Worm (Caenorhabditis elegans) whole organism, L4 larva: ENCODE results near the gene ZK856.14.
A peak's percentile ranks its signal among the peaks of the same experiment; 100 is the strongest.

Experiments
- F49E8.2 ChIP-seq: sonication (generic microtip); optimal IDR thresholded peaks from 2 replicates; lab custom pipeline; 2016; ENCODE audit warnings: missing compliant biosample characterization, mild to moderate bottlenecking, missing genetic modification characterization, borderline replicate concordance
- R02D3.7 ChIP-seq: fragments of 150-350 bp; sonication (generic microtip); optimal IDR thresholded peaks from 3 replicates; lab custom pipeline; 2014; ENCODE audit warnings: missing biosample characterization, missing genetic modification characterization
- Y48G9A.11 ChIP-seq: fragments of 200-800 bp; sonication (Bioruptor generic); IDR thresholded peaks from 2 replicates; pipeline ENCODE4 v1.3.6; 2022; ENCODE audit warnings: missing genetic modification reagents, missing genetic modification characterization, missing compliant biosample characterization
- ama-1 ChIP-seq: fragments of 150-350 bp; optimal IDR thresholded peaks from 2 replicates; lab custom pipeline; 2014; ENCODE audit warnings: inconsistent platforms, mixed read lengths
- ceh-32 ChIP-seq: sonication (generic microtip); optimal IDR thresholded peaks from 2 replicates; lab custom pipeline; 2016; ENCODE audit warnings: mild to moderate bottlenecking, missing genetic modification characterization, missing compliant biosample characterization; ENCODE audit not compliant: poor library complexity
- hlh-30 ChIP-seq: sonication (generic microtip); optimal IDR thresholded peaks from 2 replicates; lab custom pipeline; 2017; ENCODE audit warnings: antibody characterized with exemption, mild to moderate bottlenecking, missing genetic modification characterization, missing compliant biosample characterization; ENCODE audit not compliant: insufficient read depth
- jun-1 ChIP-seq: fragments of 150-350 bp; optimal IDR thresholded peaks from 2 replicates; lab custom pipeline; 2014; ENCODE audit warnings: missing biosample characterization, missing genetic modification reagents, missing genetic modification characterization
- nhr-6 ChIP-seq: fragments of 150-350 bp; optimal IDR thresholded peaks from 2 replicates; lab custom pipeline; 2014; ENCODE audit warnings: missing biosample characterization, missing genetic modification characterization
- nhr-77 ChIP-seq: fragments of 150-350 bp; optimal IDR thresholded peaks from 2 replicates; lab custom pipeline; 2014; ENCODE audit warnings: missing biosample characterization, missing genetic modification characterization
- snpc-4 ChIP-seq: fragments of 150-350 bp; optimal IDR thresholded peaks from 2 replicates; lab custom pipeline; 2014; ENCODE audit warnings: missing biosample characterization, missing genetic modification characterization
- unc-130 ChIP-seq: sonication (generic microtip); optimal IDR thresholded peaks from 2 replicates; lab custom pipeline; 2016; ENCODE audit warnings: missing genetic modification reagents, missing genetic modification characterization, missing compliant biosample characterization

DNA sequence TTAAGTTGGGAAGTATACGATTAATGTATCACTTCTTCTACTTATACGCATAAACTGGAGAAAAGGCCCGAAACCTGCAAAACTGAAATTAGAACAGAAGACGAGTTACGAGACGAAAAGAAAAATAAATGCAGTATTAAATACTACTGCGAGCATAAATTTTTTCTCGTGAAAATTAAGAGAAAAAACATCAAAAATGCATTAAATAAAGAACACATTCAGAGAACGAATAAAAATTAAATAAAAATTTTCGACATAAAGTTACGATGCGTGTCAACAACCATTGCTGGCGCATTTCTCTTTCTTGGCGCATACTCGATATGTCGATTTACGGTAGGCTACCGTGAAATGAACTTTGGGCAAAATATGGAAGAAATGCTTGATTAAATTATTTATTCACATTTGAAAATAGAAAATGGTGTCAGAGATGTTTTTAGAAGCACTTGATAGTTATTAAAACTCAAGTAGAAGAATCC, 11.9 kb upstream of the ZK856.14 start, which contains the start of the genes ZK856.19 and ZK856.11:
- TF ChIP-seq Y48G9A.11 (GFP tag; lab: Robert Waterston, UW): no peak
- peak; percentile 13 for TF ChIP-seq R02D3.7 (tag; lab: Kevin White, UChicago)
- no peak for TF ChIP-seq jun-1 (tag; lab: Kevin White, UChicago)
- TF ChIP-seq hlh-30: peak; percentile 24
- peak; percentile 59 for TF ChIP-seq nhr-6
- no peak for TF ChIP-seq F49E8.2 (tag; lab: Kevin White, UChicago)
- peak; percentile 37 for TF ChIP-seq ama-1
- TF ChIP-seq ceh-32 (tag; lab: Kevin White, UChicago): no peak
- TF ChIP-seq nhr-77 (tag; lab: Kevin White, UChicago): peak; percentile 10
- no peak for TF ChIP-seq snpc-4 (tag; lab: Kevin White, UChicago)
- no peak for TF ChIP-seq unc-130 (GFP tag; lab: Kevin White, UChicago)
